Fruit fly (Drosophila melanogaster) whole organism, wandering third instar larva: ENCODE results near the gene CG2574.

ENCODE experiments used
- Abd-B ChIP-seq: fragments of >200 bp; optimal IDR thresholded peaks from 2 replicates; lab custom pipeline; 2017; ENCODE audit warnings: missing biosample characterization, missing genetic modification characterization
- CG32264 ChIP-seq: fragments of 200-800 bp; sonication (Bioruptor generic); optimal IDR thresholded peaks from 2 replicates; lab custom pipeline; 2016; ENCODE audit warnings: missing biosample characterization, missing genetic modification characterization
- Hnf4 ChIP-seq: fragments of 200-800 bp; sonication (Bioruptor generic); optimal IDR thresholded peaks from 2 replicates; lab custom pipeline; 2016; ENCODE audit warnings: missing biosample characterization, mild to moderate bottlenecking, missing genetic modification characterization
- Hr83 ChIP-seq: fragments of 200-300 bp; sonication (Bioruptor generic); optimal IDR thresholded peaks from 2 replicates; lab custom pipeline; 2016; ENCODE audit warnings: missing biosample characterization, mild to moderate bottlenecking, missing genetic modification characterization, moderate library complexity; ENCODE audit not compliant: poor library complexity, severe bottlenecking
- OdsH ChIP-seq: fragments of 200-800 bp; sonication (Bioruptor generic); optimal IDR thresholded peaks from 2 replicates; lab custom pipeline; 2016; ENCODE audit warnings: missing biosample characterization, mild to moderate bottlenecking, missing genetic modification characterization
- dl ChIP-seq, 2 experiments: fragments of 175-275, 200-275 bp in 1 of 2; fragments of 200-275 bp in 1 of 2; sonication (Bioruptor generic); optimal IDR thresholded peaks; lab custom pipeline; 2018; ENCODE audit warnings: mild to moderate bottlenecking in 2 of 2, missing biosample characterization in 2 of 2, missing genetic modification characterization in 2 of 2, moderate library complexity in 2 of 2; ENCODE audit not compliant: partially characterized antibody in 2 of 2, insufficient read depth in 1 of 2
- ey ChIP-seq: fragments of 200-800 bp; sonication (Bioruptor generic); optimal IDR thresholded peaks from 2 replicates; lab custom pipeline; 2016; ENCODE audit warnings: missing biosample characterization, missing genetic modification characterization
- h ChIP-seq: fragments of 200-800 bp; sonication (Bioruptor generic); optimal IDR thresholded peaks from 3 replicates; lab custom pipeline; 2016; ENCODE audit warnings: missing biosample characterization, mild to moderate bottlenecking, missing genetic modification characterization
- pan ChIP-seq: fragments of >200 bp; optimal IDR thresholded peaks from 2 replicates; lab custom pipeline; 2017
- sv ChIP-seq: fragments of 200-800 bp; sonication (Bioruptor generic); optimal IDR thresholded peaks from 3 replicates; lab custom pipeline; 2016; ENCODE audit warnings: missing biosample characterization, missing genetic modification characterization
- tai ChIP-seq: sonication (Bioruptor generic); optimal IDR thresholded peaks from 2 replicates; lab custom pipeline; 2016; ENCODE audit warnings: missing biosample characterization, missing genetic modification characterization

- no peak for TF ChIP-seq OdsH (GFP tag; lab: Kevin White, UChicago)
- TF ChIP-seq Hr83: no peak
- no peak for TF ChIP-seq tai
- TF ChIP-seq sv: no peak
- TF ChIP-seq Hnf4: no peak
- no peak for TF ChIP-seq dl (GFP tag; optimal IDR thresholded peaks at IDR 0.05; lab: Kevin White, UChicago; ENCODE audit: insufficient read depth in 1 of 2, partially characterized antibody in 2 of 2)
- TF ChIP-seq Abd-B (GFP tag; lab: Kevin White, UChicago): no peak
- no peak for TF ChIP-seq ey (GFP tag; lab: Kevin White, UChicago)
- no peak for TF ChIP-seq pan (lab: Kevin White, UChicago)
- no peak for TF ChIP-seq h (GFP tag; lab: Kevin White, UChicago)
- TF ChIP-seq CG32264 (GFP tag; lab: Kevin White, UChicago): no peak
Measured at dm6 chrX:12431466-12431865, 22.8 kb downstream of the CG2574 start.
